Fruit fly (Drosophila melanogaster) whole organism, embryonic: ENCODE measurements around the gene CG44836.
A peak's percentile ranks its signal among the peaks of the same experiment; 100 is the strongest.

Experiments
- Ada2b ChIP-seq: fragments of 200-800 bp; sonication (Bioruptor generic); IDR thresholded peaks from 2 replicates; pipeline ENCODE4 v1.3.6; 2022; ENCODE audit warnings: missing biosample characterization, missing genetic modification characterization
- CG10267 ChIP-seq: fragments of 200-800 bp; sonication (Bioruptor generic); optimal IDR thresholded peaks from 2 replicates; lab custom pipeline; 2018; ENCODE audit warnings: missing biosample characterization, mild to moderate bottlenecking, missing genetic modification characterization, moderate library complexity
- CG10274 ChIP-seq: fragments of 200-800 bp; sonication (Bioruptor generic); optimal IDR thresholded peaks from 3 replicates; lab custom pipeline; 2017; ENCODE audit warnings: missing biosample characterization, mild to moderate bottlenecking, missing genetic modification characterization
- CG10654 ChIP-seq: fragments of 200-800 bp; sonication (Bioruptor generic); optimal IDR thresholded peaks from 2 replicates; lab custom pipeline; 2016; ENCODE audit warnings: missing biosample characterization, missing genetic modification characterization
- CG11247 ChIP-seq: fragments of 200-800 bp; sonication (Bioruptor generic); IDR thresholded peaks from 2 replicates; pipeline ENCODE4 v1.3.6; 2022; ENCODE audit warnings: missing biosample characterization, missing genetic modification characterization
- CG11456 ChIP-seq: fragments of 200-800 bp; sonication (Bioruptor generic); IDR thresholded peaks from 3 replicates; pipeline ENCODE4 v1.3.6; 2022; ENCODE audit warnings: missing biosample characterization, missing genetic modification characterization
- CG1233 ChIP-seq: fragments of 200-800 bp; sonication (Bioruptor generic); optimal IDR thresholded peaks from 4 replicates; lab custom pipeline; 2018; ENCODE audit warnings: missing biosample characterization, mild to moderate bottlenecking, missing genetic modification characterization
- CG13775 ChIP-seq: fragments of 200-800 bp; sonication (Bioruptor generic); optimal IDR thresholded peaks from 3 replicates; lab custom pipeline; 2017; ENCODE audit warnings: missing biosample characterization, mild to moderate bottlenecking, missing genetic modification characterization
- CG1529 ChIP-seq: fragments of 200-800 bp; sonication (Bioruptor generic); optimal IDR thresholded peaks from 3 replicates; lab custom pipeline; 2018; ENCODE audit warnings: missing biosample characterization, missing genetic modification characterization
- CG16815 ChIP-seq: fragments of 200-800 bp; sonication (Bioruptor generic); optimal IDR thresholded peaks from 3 replicates; lab custom pipeline; 2017; ENCODE audit warnings: missing biosample characterization, mild to moderate bottlenecking, missing genetic modification characterization
- CG17186 ChIP-seq: fragments of 200-800 bp; sonication (Bioruptor generic); optimal IDR thresholded peaks from 3 replicates; lab custom pipeline; 2017; ENCODE audit warnings: missing biosample characterization, missing genetic modification reagents, missing genetic modification characterization
- CG17361 ChIP-seq: fragments of 200-800 bp; sonication (Bioruptor generic); IDR thresholded peaks from 3 replicates; pipeline ENCODE4 v1.3.6; 2022; ENCODE audit warnings: missing biosample characterization, missing genetic modification characterization
- CG1792 ChIP-seq: fragments of 200-800 bp; sonication (Bioruptor generic); optimal IDR thresholded peaks from 2 replicates; lab custom pipeline; 2016; ENCODE audit warnings: missing biosample characterization, missing genetic modification characterization
- CG18011 ChIP-seq: fragments of 200-800 bp; sonication (Bioruptor generic); optimal IDR thresholded peaks from 2 replicates; lab custom pipeline; 2017; ENCODE audit warnings: missing biosample characterization, missing genetic modification characterization, mild to moderate bottlenecking, moderate library complexity, missing genotype
- CG2199 ChIP-seq: fragments of 200-800 bp; sonication (Bioruptor generic); IDR thresholded peaks from 3 replicates; pipeline ENCODE4 v1.3.6; 2022; ENCODE audit warnings: missing biosample characterization, missing genetic modification characterization
- CG34422 ChIP-seq: fragments of 200-800 bp; sonication (Bioruptor generic); IDR thresholded peaks from 3 replicates; pipeline ENCODE4 v1.3.6; 2022; ENCODE audit warnings: missing biosample characterization, missing genetic modification characterization
- CG3847 ChIP-seq: fragments of 200-800 bp; sonication (Bioruptor generic); IDR thresholded peaks from 2 replicates; pipeline ENCODE4 v1.3.6; 2022; ENCODE audit warnings: missing biosample characterization, missing genetic modification characterization
- CG4360 ChIP-seq: fragments of 200-800 bp; sonication (Bioruptor generic); IDR thresholded peaks from 2 replicates; pipeline ENCODE4 v1.3.6; 2022; ENCODE audit warnings: missing biosample characterization, missing genetic modification characterization
- CG4854 ChIP-seq: fragments of 200-800 bp; sonication (Bioruptor generic); optimal IDR thresholded peaks from 2 replicates; lab custom pipeline; 2016; ENCODE audit warnings: missing biosample characterization, missing genetic modification characterization, inconsistent platforms
- CG5180 ChIP-seq: fragments of 200-800 bp; sonication (Bioruptor generic); optimal IDR thresholded peaks from 3 replicates; lab custom pipeline; 2017; ENCODE audit warnings: missing biosample characterization, missing genetic modification characterization, mild to moderate bottlenecking, moderate library complexity, missing genetic modification reagents
- CG6175 ChIP-seq: fragments of 200-800 bp; sonication (Bioruptor generic); IDR thresholded peaks from 3 replicates; pipeline ENCODE4 v1.3.6; 2022; ENCODE audit warnings: missing biosample characterization, missing genetic modification characterization
- CG6854 ChIP-seq: fragments of 200-800 bp; sonication (Bioruptor generic); optimal IDR thresholded peaks from 3 replicates; lab custom pipeline; 2017; ENCODE audit warnings: missing biosample characterization, mild to moderate bottlenecking, missing genetic modification characterization
- CG8089 ChIP-seq: fragments of 200-800 bp; sonication (Bioruptor generic); optimal IDR thresholded peaks from 3 replicates; lab custom pipeline; 2016; ENCODE audit warnings: missing biosample characterization, missing genetic modification characterization
- Camta ChIP-seq: fragments of 200-800 bp; sonication (Bioruptor generic); optimal IDR thresholded peaks from 2 replicates; lab custom pipeline; 2016; ENCODE audit warnings: missing biosample characterization, missing genetic modification characterization
- CoRest ChIP-seq: fragments of 200-800 bp; sonication (Bioruptor generic); optimal IDR thresholded peaks from 3 replicates; lab custom pipeline; 2018; ENCODE audit warnings: missing biosample characterization, mild to moderate bottlenecking, missing genetic modification characterization, moderate library complexity
- CrebB ChIP-seq: fragments of 200-800 bp; sonication (Bioruptor generic); optimal IDR thresholded peaks from 3 replicates; lab custom pipeline; 2018; ENCODE audit warnings: missing biosample characterization, mild to moderate bottlenecking, missing genetic modification characterization
- Gsc ChIP-seq: fragments of 200-800 bp; sonication (Bioruptor generic); IDR thresholded peaks from 2 replicates; pipeline ENCODE4 v1.3.6; 2022; ENCODE audit warnings: missing biosample characterization, missing genetic modification characterization
- HHEX ChIP-seq: fragments of 200-800 bp; sonication (Bioruptor generic); optimal IDR thresholded peaks from 3 replicates; lab custom pipeline; 2017; ENCODE audit warnings: missing biosample characterization, mild to moderate bottlenecking, missing genetic modification characterization, missing genetic modification reagents
- NK7.1 ChIP-seq: fragments of 200-800 bp; sonication (Bioruptor generic); optimal IDR thresholded peaks from 3 replicates; lab custom pipeline; 2016; ENCODE audit warnings: missing biosample characterization, missing genetic modification characterization
- Neu2 ChIP-seq: fragments of 200-800 bp; sonication (Bioruptor generic); optimal IDR thresholded peaks from 3 replicates; lab custom pipeline; 2016; ENCODE audit warnings: missing biosample characterization, missing genetic modification characterization, borderline replicate concordance
- Rfx ChIP-seq: fragments of 200-800 bp; sonication (Bioruptor generic); IDR thresholded peaks from 2 replicates; pipeline ENCODE4 v1.3.6; 2022; ENCODE audit warnings: missing biosample characterization, missing genetic modification characterization
- Spps ChIP-seq: fragments of 200-800 bp; sonication (Bioruptor generic); optimal IDR thresholded peaks from 2 replicates; lab custom pipeline; 2018; ENCODE audit warnings: missing biosample characterization, mild to moderate bottlenecking, missing genetic modification characterization
- Tbp ChIP-seq: fragments of >200 bp; optimal IDR thresholded peaks from 2 replicates; lab custom pipeline; 2018; ENCODE audit warnings: missing biosample characterization, missing genetic modification characterization
- Xrp1 ChIP-seq: fragments of 200-800 bp; sonication (Bioruptor generic); IDR thresholded peaks from 2 replicates; pipeline ENCODE4 v1.3.6; 2022; ENCODE audit warnings: missing biosample characterization, missing genetic modification characterization
- bbx ChIP-seq: fragments of 200-800 bp; sonication (Bioruptor generic); IDR thresholded peaks from 2 replicates; pipeline ENCODE4 v1.3.6; 2022; ENCODE audit warnings: missing biosample characterization, missing genetic modification characterization; ENCODE audit not compliant: partially characterized antibody
- chn ChIP-seq: fragments of 200-800 bp; sonication (Bioruptor generic); optimal IDR thresholded peaks from 2 replicates; lab custom pipeline; 2016; ENCODE audit warnings: missing biosample characterization, missing genetic modification characterization
- corto ChIP-seq: fragments of 200-800 bp; sonication (Bioruptor generic); optimal IDR thresholded peaks from 2 replicates; lab custom pipeline; 2016; ENCODE audit warnings: missing biosample characterization, mild to moderate bottlenecking, missing genetic modification characterization, moderate library complexity
- crp ChIP-seq, 2 experiments: fragments of 200-800 bp; sonication (Bioruptor generic); optimal IDR thresholded peaks; 2 replicates in 1 of 2; 3 replicates in 1 of 2; lab custom pipeline; 2017; ENCODE audit warnings: missing biosample characterization in 2 of 2, missing genetic modification characterization in 2 of 2, mild to moderate bottlenecking in 1 of 2, moderate library complexity in 1 of 2
- gfzf ChIP-seq: fragments of 200-800 bp; sonication (Bioruptor generic); optimal IDR thresholded peaks from 2 replicates; lab custom pipeline; 2016; ENCODE audit warnings: missing biosample characterization, mild to moderate bottlenecking, missing genetic modification characterization, moderate library complexity
- grn ChIP-seq: fragments of 200-800 bp; sonication (Bioruptor generic); optimal IDR thresholded peaks from 3 replicates; lab custom pipeline; 2017; ENCODE audit warnings: missing biosample characterization, missing genetic modification characterization
- lbe ChIP-seq: fragments of 200-800 bp; sonication (Bioruptor generic); optimal IDR thresholded peaks from 2 replicates; lab custom pipeline; 2016; ENCODE audit warnings: missing biosample characterization, mild to moderate bottlenecking, missing genetic modification characterization
- mld ChIP-seq: fragments of 200-800 bp; sonication (Bioruptor generic); IDR thresholded peaks from 3 replicates; pipeline ENCODE4 v1.3.6; 2022; ENCODE audit warnings: missing biosample characterization, missing genetic modification characterization; ENCODE audit not compliant: partially characterized antibody
- pb ChIP-seq: fragments of 200-800 bp; sonication (Bioruptor generic); optimal IDR thresholded peaks from 3 replicates; lab custom pipeline; 2016; ENCODE audit warnings: missing biosample characterization, missing genetic modification characterization
- pros ChIP-seq: fragments of 200-800 bp; sonication (Bioruptor generic); optimal IDR thresholded peaks from 3 replicates; lab custom pipeline; 2019; ENCODE audit warnings: missing biosample characterization, mild to moderate bottlenecking, missing genetic modification characterization, moderate library complexity
- row ChIP-seq: fragments of 200-800 bp; sonication (Bioruptor generic); IDR thresholded peaks from 3 replicates; pipeline ENCODE4 v1.3.6; 2022; ENCODE audit warnings: missing biosample characterization, missing genetic modification characterization
- salm ChIP-seq: fragments of 200-800 bp; sonication (Bioruptor generic); optimal IDR thresholded peaks from 2 replicates; lab custom pipeline; 2018; ENCODE audit warnings: missing biosample characterization, mild to moderate bottlenecking, missing genetic modification characterization
- sens-2 ChIP-seq: fragments of 200-800 bp; sonication (Bioruptor generic); IDR thresholded peaks from 2 replicates; pipeline ENCODE4 v1.3.6; 2022; ENCODE audit warnings: missing biosample characterization, missing genetic modification characterization
- shn ChIP-seq: fragments of 200-800 bp; sonication (Bioruptor generic); optimal IDR thresholded peaks from 3 replicates; lab custom pipeline; 2016; ENCODE audit warnings: missing biosample characterization, missing genetic modification characterization
- sisA ChIP-seq: fragments of 200-800 bp; sonication (Bioruptor generic); IDR thresholded peaks from 2 replicates; pipeline ENCODE4 v1.3.6; 2022; ENCODE audit warnings: missing biosample characterization, missing genetic modification characterization
- ttk ChIP-seq: fragments of 200-800 bp; sonication (Bioruptor generic); IDR thresholded peaks from 2 replicates; pipeline ENCODE4 v2.1.2; 2022; ENCODE audit warnings: missing biosample characterization, missing genetic modification characterization
- vnd ChIP-seq: fragments of 200-800 bp; sonication (Bioruptor generic); IDR thresholded peaks from 3 replicates; pipeline ENCODE4 v1.3.6; 2022; ENCODE audit warnings: missing biosample characterization, missing genetic modification characterization; ENCODE audit not compliant: partially characterized antibody

CG44836 gene

DNA sequence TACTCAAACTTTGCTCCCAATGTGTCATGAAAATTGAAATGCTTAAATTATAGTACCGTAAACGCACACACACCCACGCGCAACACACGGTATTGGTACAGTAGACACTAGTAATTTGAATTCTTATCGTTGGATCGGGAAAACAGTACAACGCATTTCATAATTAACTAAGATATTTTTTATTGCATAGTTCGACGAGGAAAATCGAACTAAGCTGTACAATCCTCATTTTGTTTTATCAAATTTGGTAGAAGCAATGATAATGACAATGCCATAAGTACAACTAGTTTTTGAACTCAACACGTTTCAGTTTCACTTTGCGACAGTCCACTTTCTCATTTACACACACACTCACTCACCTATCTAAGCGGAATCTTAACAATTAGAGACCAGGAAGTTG lies 19.3 kb downstream of the CG44836 start (continued):
- peak; percentile 36; the same call in 1 of the 3 replicates for TF ChIP-seq CG34422 (GFP tag; lab: Robert Waterston, UW)
- TF ChIP-seq CG10274: peak; percentile 45
- 0 out of 2 replicates have a peak, but pooled peaks have one; percentile 36 for TF ChIP-seq Ada2b (GFP tag; lab: Robert Waterston, UW)
- peak; percentile 70 for TF ChIP-seq sisA (GFP tag; lab: Robert Waterston, UW)
- peak; percentile 92 for TF ChIP-seq row (GFP tag; lab: Robert Waterston, UW)
- peak; percentile 38 for TF ChIP-seq chn
- TF ChIP-seq CG6175 (GFP tag; lab: Robert Waterston, UW): no peak
- peak; percentile 60 for TF ChIP-seq CG10267 (tag; lab: Kevin White, UChicago)
- TF ChIP-seq CG18011 (GFP tag; lab: Kevin White, UChicago): no peak
- peak; percentile 73 for TF ChIP-seq CoRest (tag; lab: Kevin White, UChicago)
- peak; percentile 0 for TF ChIP-seq pros (GFP tag; lab: Kevin White, UChicago)
- peak; percentile 56 for TF ChIP-seq CG13775 (GFP tag; lab: Kevin White, UChicago)
- TF ChIP-seq shn (GFP tag; lab: Kevin White, UChicago): peak; percentile 42
- no peak for TF ChIP-seq salm (tag; lab: Kevin White, UChicago)
- TF ChIP-seq sens-2 (GFP tag; lab: Robert Waterston, UW): no peak
- TF ChIP-seq CG4854 (GFP tag; lab: Kevin White, UChicago): peak; percentile 29
- peak; percentile 30 for TF ChIP-seq CG10654 (GFP tag; lab: Kevin White, UChicago)
- peak; percentile 58 for TF ChIP-seq CG8089 (GFP tag; lab: Kevin White, UChicago)
- peak; percentile 44 for TF ChIP-seq Spps (tag; lab: Kevin White, UChicago)
- peak; percentile 33 for TF ChIP-seq NK7.1 (GFP tag; lab: Kevin White, UChicago)
- no peak for TF ChIP-seq Gsc (GFP tag; lab: Robert Waterston, UW)
- peak; percentile 51; the same call in 1 of the 2 replicates for TF ChIP-seq Xrp1 (GFP tag; lab: Robert Waterston, UW)
- no peak for TF ChIP-seq CG11456 (GFP tag; lab: Robert Waterston, UW)
- TF ChIP-seq Rfx (GFP tag; lab: Robert Waterston, UW): 0 out of 2 replicates have a peak, but pooled peaks have one; percentile 69
- TF ChIP-seq mld (GFP tag; lab: Robert Waterston, UW): no peak
- TF ChIP-seq CG3847 (GFP tag; lab: Robert Waterston, UW): peak; percentile 50; the same call in 1 of the 2 replicates
- TF ChIP-seq grn (GFP tag; lab: Kevin White, UChicago): no peak
- peak; percentile 30 for TF ChIP-seq CG5180
- no peak for TF ChIP-seq CG4360
- TF ChIP-seq crp (GFP tag; optimal IDR thresholded peaks at IDR 0.05; lab: Kevin White, UChicago): no peak
- 0 out of 3 replicates have a peak, but pooled peaks have one; percentile 25 for TF ChIP-seq CG2199 (GFP tag; lab: Robert Waterston, UW)
- 0 out of 2 replicates have a peak, but pooled peaks have one; percentile 44 for TF ChIP-seq ttk
- TF ChIP-seq Camta (GFP tag; lab: Kevin White, UChicago): peak; percentile 40
- TF ChIP-seq CG1792: peak; percentile 43
- TF ChIP-seq bbx (GFP tag; lab: Robert Waterston, UW): no peak
- TF ChIP-seq CG1529: peak; percentile 34
- TF ChIP-seq CG17186 (GFP tag; lab: Kevin White, UChicago): peak; percentile 6
- no peak for TF ChIP-seq lbe (GFP tag; lab: Kevin White, UChicago)
- TF ChIP-seq HHEX (GFP tag; lab: Kevin White, UChicago): peak; percentile 65
- TF ChIP-seq CG16815 (GFP tag; lab: Kevin White, UChicago): peak; percentile 63
- no peak for TF ChIP-seq corto
- TF ChIP-seq pb (GFP tag; lab: Kevin White, UChicago): peak; percentile 4
- TF ChIP-seq Tbp (GFP tag; lab: Kevin White, UChicago): no peak
- peak; percentile 48 for TF ChIP-seq CG1233 (GFP tag; lab: Kevin White, UChicago)
- no peak for TF ChIP-seq vnd (GFP tag; lab: Robert Waterston, UW)
- peak; percentile 59 for TF ChIP-seq CG11247
- peak; percentile 69 for TF ChIP-seq CG6854 (GFP tag; lab: Kevin White, UChicago)
- TF ChIP-seq Neu2 (GFP tag; lab: Kevin White, UChicago): no peak
- no peak for TF ChIP-seq gfzf (GFP tag; lab: Kevin White, UChicago)
- TF ChIP-seq CrebB (tag; lab: Kevin White, UChicago): peak; percentile 44
- TF ChIP-seq CG17361 (GFP tag; lab: Robert Waterston, UW): peak; percentile 64; the same call in 2 of the 3 replicates
